Worm (Caenorhabditis elegans) whole organism, L4 larva: ENCODE results near the gene tyr-6.

ENCODE experiments used
- nhr-77 ChIP-seq: fragments of 150-350 bp; optimal IDR thresholded peaks from 2 replicates; lab custom pipeline; 2014; ENCODE audit warnings: missing biosample characterization, missing genetic modification characterization
- snpc-4 ChIP-seq: fragments of 150-350 bp; optimal IDR thresholded peaks from 2 replicates; lab custom pipeline; 2014; ENCODE audit warnings: missing biosample characterization, missing genetic modification characterization

DNA sequence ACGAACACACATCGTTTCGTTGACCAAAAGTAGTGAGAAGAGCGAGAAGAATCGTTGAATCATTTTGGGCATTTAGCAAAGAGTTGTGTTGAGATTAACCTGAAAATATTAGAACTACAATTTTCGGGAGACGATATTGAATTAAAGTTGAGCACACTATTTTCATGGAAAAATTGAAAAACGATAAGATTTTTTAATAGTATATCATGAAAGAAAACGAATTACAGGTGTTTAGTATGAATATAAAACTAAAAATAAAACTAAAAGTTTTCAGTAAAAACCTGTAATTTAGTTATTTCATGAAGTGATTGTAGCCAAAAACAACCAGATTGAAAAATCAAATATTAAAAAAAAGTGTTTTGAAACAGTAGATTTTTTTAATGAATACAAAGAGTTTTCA is 22.8 kb upstream of the tyr-6 start, which contains the start of gene lgc-10:
- TF ChIP-seq nhr-77 (tag; lab: Kevin White, UChicago) (no peak), snpc-4 (tag; lab: Kevin White, UChicago) (no peak)
